Worm (Caenorhabditis elegans) whole organism, L4/young adult: ENCODE measurements around the gene T28A8.8.

Experiments
- W03F9.2 ChIP-seq: fragments of 150-350 bp; optimal IDR thresholded peaks from 2 replicates; lab custom pipeline; 2014; ENCODE audit warnings: missing biosample characterization, missing genetic modification characterization
- dao-5 ChIP-seq: sonication (generic microtip); optimal IDR thresholded peaks from 2 replicates; lab custom pipeline; 2016; ENCODE audit warnings: missing genotype, missing genetic modification characterization, moderate library complexity, missing compliant biosample characterization
- him-1 ChIP-seq: sonication (generic microtip); optimal IDR thresholded peaks from 2 replicates; lab custom pipeline; 2016; ENCODE audit warnings: missing genotype, missing genetic modification reagents, missing genetic modification characterization, missing compliant biosample characterization

DNA sequence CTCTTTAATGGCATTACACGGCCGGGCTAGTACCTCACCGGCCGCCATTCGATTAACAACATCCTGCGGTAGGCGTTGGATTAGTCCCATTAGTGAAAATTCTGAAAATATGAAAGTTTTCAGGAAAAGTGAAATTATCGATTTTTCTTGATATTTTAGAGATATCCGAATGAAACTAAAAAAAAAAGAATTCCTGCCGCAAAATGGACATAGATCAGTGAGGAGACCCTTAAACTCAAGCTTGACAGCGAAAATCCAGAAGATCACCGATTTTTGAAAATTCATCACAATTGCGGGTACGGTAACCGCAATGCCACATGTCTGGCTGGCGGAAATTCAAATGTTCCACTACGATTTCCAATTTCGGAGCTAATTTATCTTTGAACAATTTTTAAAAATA is 11.9 kb downstream of the T28A8.8 start, which contains the start of gene mlh-1:
- TF ChIP-seq him-1 (tag; lab: Kevin White, UChicago) (no peak), W03F9.2 (tag; lab: Kevin White, UChicago) (no peak), dao-5 (tag; lab: Kevin White, UChicago) (no peak)
